Worm (Caenorhabditis elegans): ENCODE measurements around the gene srh-80.

ce11 chrV:247576-247975 lies 27.8 kb downstream of the srh-80 start:
- TF ChIP-seq lsy-2 (tag; optimal IDR thresholded peaks at IDR 0.05) (no peak), skn-1 (tag; optimal IDR thresholded peaks at IDR 0.05) (no peak), mdl-1 (tag; optimal IDR thresholded peaks at IDR 0.05) (no peak), unc-62 (GFP tag; optimal IDR thresholded peaks at IDR 0.05) (no peak), ztf-11 (tag; optimal IDR thresholded peaks at IDR 0.05) (no peak)
